Worm (Caenorhabditis elegans) whole organism, L3 larva: ENCODE results near the gene nhr-190.

ENCODE experiments used
- R02D3.7 ChIP-seq: fragments of 150-350 bp; optimal IDR thresholded peaks from 2 replicates; lab custom pipeline; 2014; ENCODE audit warnings: missing biosample characterization, missing genetic modification characterization
- ama-1 ChIP-seq: fragments of 150-350 bp; optimal IDR thresholded peaks from 2 replicates; lab custom pipeline; 2018
- ceh-16 ChIP-seq: sonication (generic microtip); optimal IDR thresholded peaks from 2 replicates; lab custom pipeline; 2017; ENCODE audit warnings: missing biosample characterization, missing genetic modification characterization
- ceh-28 ChIP-seq: fragments of 150-350 bp; optimal IDR thresholded peaks from 2 replicates; lab custom pipeline; 2014; ENCODE audit warnings: missing biosample characterization, missing genetic modification reagents, missing genetic modification characterization
- egl-27 ChIP-seq: sonication (generic microtip); optimal IDR thresholded peaks from 4 replicates; lab custom pipeline; 2017; ENCODE audit warnings: missing biosample characterization, missing genetic modification reagents, missing genetic modification characterization
- egl-5 ChIP-seq: fragments of 150-350 bp; optimal IDR thresholded peaks from 2 replicates; lab custom pipeline; 2017; ENCODE audit warnings: missing biosample characterization, missing genetic modification reagents, missing genetic modification characterization, inconsistent platforms
- elt-3 ChIP-seq, 3 experiments: fragments of 150-350 bp in 1 of 3; sonication (generic microtip) in 2 of 3; optimal IDR thresholded peaks; 2 replicates in 2 of 3; 4 replicates in 1 of 3; lab custom pipeline; 2014 to 2017; ENCODE audit warnings: missing biosample characterization in 3 of 3, missing genetic modification characterization in 3 of 3
- eor-1 ChIP-seq, 2 experiments: fragments of 150-350 bp; optimal IDR thresholded peaks; 2 replicates each; lab custom pipeline; 2014 to 2018; ENCODE audit warnings: missing biosample characterization in 2 of 2, missing genetic modification characterization in 2 of 2
- fos-1 ChIP-seq: fragments of 150-350 bp; optimal IDR thresholded peaks from 2 replicates; lab custom pipeline; 2014; ENCODE audit warnings: missing biosample characterization, missing genetic modification characterization
- hmg-11 ChIP-seq: sonication (generic microtip); optimal IDR thresholded peaks from 2 replicates; lab custom pipeline; 2016; ENCODE audit warnings: missing genetic modification characterization, missing compliant biosample characterization
- lin-15B ChIP-seq: fragments of 150-350 bp; optimal IDR thresholded peaks from 2 replicates; lab custom pipeline; 2014; ENCODE audit warnings: missing biosample characterization, missing genetic modification characterization
- nhr-237 ChIP-seq: fragments of 150-350 bp; optimal IDR thresholded peaks from 2 replicates; lab custom pipeline; 2014; ENCODE audit warnings: missing biosample characterization, missing genetic modification characterization
- nhr-43 ChIP-seq: sonication (generic microtip); optimal IDR thresholded peaks from 2 replicates; lab custom pipeline; 2016; ENCODE audit warnings: mild to moderate bottlenecking, missing genetic modification characterization, missing compliant biosample characterization; ENCODE audit not compliant: poor library complexity, severe bottlenecking
- sea-2 ChIP-seq: fragments of 150-350 bp; sonication (generic microtip); optimal IDR thresholded peaks from 4 replicates; lab custom pipeline; 2014; ENCODE audit warnings: missing biosample characterization, missing genetic modification reagents, missing genetic modification characterization
- skn-1 ChIP-seq: fragments of 150-350 bp; optimal IDR thresholded peaks from 2 replicates; lab custom pipeline; 2014; ENCODE audit warnings: missing biosample characterization, missing genetic modification characterization
- tbx-2 ChIP-seq: sonication (generic microtip); optimal IDR thresholded peaks from 2 replicates; lab custom pipeline; 2016; ENCODE audit warnings: mild to moderate bottlenecking, missing genetic modification characterization, missing compliant biosample characterization
- unc-39 ChIP-seq: sonication (generic microtip); optimal IDR thresholded peaks from 4 replicates; lab custom pipeline; 2017; ENCODE audit warnings: missing biosample characterization, missing genetic modification characterization
- unc-62 ChIP-seq: fragments of 150-350 bp; sonication (generic microtip); optimal IDR thresholded peaks from 4 replicates; lab custom pipeline; 2014; ENCODE audit warnings: missing biosample characterization, missing genetic modification reagents, missing genetic modification characterization
- zag-1 ChIP-seq: fragments of 150-350 bp; optimal IDR thresholded peaks from 2 replicates; lab custom pipeline; 2014; ENCODE audit warnings: missing biosample characterization, missing genetic modification characterization
- ztf-11 ChIP-seq: fragments of 150-350 bp; optimal IDR thresholded peaks from 2 replicates; lab custom pipeline; 2014; ENCODE audit warnings: missing biosample characterization, missing genetic modification characterization

The nhr-190 gene

DNA sequence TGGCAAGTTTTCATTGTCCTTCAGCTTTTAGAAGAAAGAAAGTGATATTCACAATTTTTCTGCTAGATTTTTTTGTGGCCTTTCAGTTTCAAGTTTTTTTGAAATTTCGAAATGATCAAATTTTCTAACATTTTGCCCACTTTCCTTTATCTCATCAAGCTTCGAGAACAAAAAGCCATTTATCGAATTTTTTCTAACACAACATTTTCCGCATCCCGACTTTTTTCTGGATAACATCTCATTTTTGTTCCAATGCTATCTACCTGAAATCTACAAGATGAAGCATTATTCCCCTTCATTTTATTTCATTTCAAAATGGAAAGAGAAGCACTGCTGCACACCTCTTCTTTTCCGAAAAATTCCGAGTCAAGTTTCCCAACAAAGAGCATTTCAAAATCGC, 49.8 kb downstream of the nhr-190 start, which contains the start of gene ZK488.5:
Gene ZK488.5, plus strand, starts transcription at position 301 of the 400 bp plus-strand sequence.
- TF ChIP-seq nhr-237 (tag; lab: Kevin White, UChicago) (no peak), sea-2 (GFP tag; lab: Kevin White, UChicago) (no peak), egl-5 (no peak), unc-39 (tag; lab: Kevin White, UChicago) (no peak), nhr-43 (tag; lab: Kevin White, UChicago) (no peak), ztf-11 (no peak), eor-1 (tag; optimal IDR thresholded peaks at IDR 0.05; lab: Kevin White, UChicago) (no peak), fos-1 (tag; lab: Kevin White, UChicago) (no peak), tbx-2 (tag; lab: Kevin White, UChicago) (no peak), zag-1 (tag; lab: Kevin White, UChicago) (no peak), ama-1 (lab: Kevin White, UChicago) (no peak), ceh-28 (tag; lab: Kevin White, UChicago) (no peak), elt-3 (tag; optimal IDR thresholded peaks at IDR 0.05; lab: Kevin White, UChicago) (no peak), egl-27 (tag; lab: Kevin White, UChicago) (no peak), unc-62 (no peak), hmg-11 (tag; lab: Kevin White, UChicago) (no peak), skn-1 (tag; lab: Kevin White, UChicago) (no peak), lin-15B (tag; lab: Kevin White, UChicago) (no peak), ceh-16 (tag; lab: Kevin White, UChicago) (no peak), R02D3.7 (tag; lab: Kevin White, UChicago) (no peak)
